Comparison of ENCODE assay signal across 6 fruit fly cellular contexts in genomic region chr3R:17077968-17078417, dm6.
TF ChIP-seq lines count a peak whose summit lies in the region.

No protein-coding gene starts in this region.

- no peak for TF ChIP-seq CTCF in whole organism, embryonic (GFP tag; optimal IDR thresholded peaks at IDR 0.05; lab: Kevin White, UChicago)

TF ChIP-seq in Kc167, 6 proteins besides CTCF, POLR2A, EP300 and RAD21:
- TF ChIP-seq insv (optimal IDR thresholded peaks at IDR 0.05; lab: Kevin White, UChicago) (peak; percentile 41), psq (optimal IDR thresholded peaks at IDR 0.05; lab: Kevin White, UChicago) (no peak), h (optimal IDR thresholded peaks at IDR 0.05; lab: Kevin White, UChicago) (peak; percentile 44)

TF ChIP-seq in whole organism, adult, 20 proteins besides CTCF, POLR2A, EP300 and RAD21:
- no peak for TF ChIP-seq bab1 (GFP tag; optimal IDR thresholded peaks at IDR 0.05; lab: Kevin White, UChicago)
- peak; percentile 75 to 96 for TF ChIP-seq cnc (optimal IDR thresholded peaks at IDR 0.05; lab: Kevin White, UChicago)
- TF ChIP-seq Hr96 (GFP tag; optimal IDR thresholded peaks at IDR 0.05; lab: Kevin White, UChicago) = no peak
- TF ChIP-seq cic (GFP tag; optimal IDR thresholded peaks at IDR 0.05; lab: Kevin White, UChicago) = peak; percentile 95
- peak; percentile 89 for TF ChIP-seq Mnt (GFP tag; optimal IDR thresholded peaks at IDR 0.05; lab: Kevin White, UChicago)
- TF ChIP-seq CG12768 (GFP tag; optimal IDR thresholded peaks at IDR 0.05; lab: Kevin White, UChicago) = peak; percentile 7
- no peak for TF ChIP-seq CG14711 (tag; optimal IDR thresholded peaks at IDR 0.05; lab: Kevin White, UChicago)
- no peak for TF ChIP-seq CG7101 (tag; optimal IDR thresholded peaks at IDR 0.05; lab: Kevin White, UChicago)
- no peak for TF ChIP-seq kay (GFP tag; lab: Kevin White, UChicago; ENCODE audit: borderline replicate concordance)
- no peak for TF ChIP-seq CG7045 (GFP tag; optimal IDR thresholded peaks at IDR 0.05; lab: Kevin White, UChicago)
- peak; percentile 28 for TF ChIP-seq Crg-1 (GFP tag; optimal IDR thresholded peaks at IDR 0.05; lab: Kevin White, UChicago)
TF ChIP-seq in whole organism, adult: peak in this region for 5.

TF ChIP-seq in whole organism, embryonic, 481 proteins besides CTCF, POLR2A, EP300 and RAD21 (continues in another document):
- TF ChIP-seq Kr (GFP tag; optimal IDR thresholded peaks at IDR 0.05; lab: Kevin White, UChicago) (no peak), emc (GFP tag; optimal IDR thresholded peaks at IDR 0.05; lab: Kevin White, UChicago) (no peak), CG17912 (GFP tag; optimal IDR thresholded peaks at IDR 0.05; lab: Kevin White, UChicago) (peak; percentile 34), kay (GFP tag; optimal IDR thresholded peaks at IDR 0.05; lab: Kevin White, UChicago) (no peak), yki (optimal IDR thresholded peaks at IDR 0.05; lab: Kevin White, UChicago) (no peak), sob (GFP tag; IDR thresholded peaks at IDR 0.05; lab: Robert Waterston, UW) (peak; percentile 58), Sox100B (GFP tag; optimal IDR thresholded peaks at IDR 0.05; lab: Kevin White, UChicago) (no peak), Atf6 (GFP tag; IDR thresholded peaks at IDR 0.05; lab: Robert Waterston, UW) (no peak), HLHmδ (GFP tag; optimal IDR thresholded peaks at IDR 0.05; lab: Kevin White, UChicago) (peak; percentile 51), insv (GFP tag; optimal IDR thresholded peaks at IDR 0.05; lab: Kevin White, UChicago) (no peak), CG11085 (GFP tag; IDR thresholded peaks at IDR 0.05; lab: Robert Waterston, UW) (no peak), sc (optimal IDR thresholded peaks at IDR 0.05; lab: Kevin White, UChicago) (no peak), sc (GFP tag; optimal IDR thresholded peaks at IDR 0.05; lab: Kevin White, UChicago) (no peak), CG32772 (GFP tag; IDR thresholded peaks at IDR 0.05; lab: Robert Waterston, UW) (no peak), Elba2 (GFP tag; optimal IDR thresholded peaks at IDR 0.05; lab: Kevin White, UChicago) (no peak), CG4854 (GFP tag; optimal IDR thresholded peaks at IDR 0.05; lab: Kevin White, UChicago) (no peak), Meics (GFP tag; optimal IDR thresholded peaks at IDR 0.05; lab: Kevin White, UChicago) (no peak), Bdp1 (GFP tag; optimal IDR thresholded peaks at IDR 0.05; lab: Kevin White, UChicago) (no peak), ap (GFP tag; IDR thresholded peaks at IDR 0.05; lab: Robert Waterston, UW) (no peak), fu2 (GFP tag; optimal IDR thresholded peaks at IDR 0.05; lab: Kevin White, UChicago) (no peak), sqz (GFP tag; optimal IDR thresholded peaks at IDR 0.05; lab: Kevin White, UChicago) (no peak)

TF ChIP-seq in whole organism, prepupa, 60 proteins besides CTCF, POLR2A, EP300 and RAD21:
- TF ChIP-seq Hr38 (GFP tag; optimal IDR thresholded peaks at IDR 0.05; lab: Kevin White, UChicago) (no peak), CG1621 (tag; optimal IDR thresholded peaks at IDR 0.05; lab: Kevin White, UChicago) (peak; percentile 74), CG10669 (GFP tag; optimal IDR thresholded peaks at IDR 0.05; lab: Kevin White, UChicago) (no peak), CG15336 (GFP tag; IDR thresholded peaks at IDR 0.05; lab: Robert Waterston, UW) (peak; percentile 11; the same call in 1 of the 2 replicates), vri (GFP tag; optimal IDR thresholded peaks at IDR 0.05; lab: Kevin White, UChicago) (peak; percentile 64), CG6163 (GFP tag; IDR thresholded peaks at IDR 0.05; lab: Robert Waterston, UW) (0 out of 3 replicates have a peak, but pooled peaks have one; percentile 22), Gug (GFP tag; IDR thresholded peaks at IDR 0.05; lab: Robert Waterston, UW) (0 out of 2 replicates have a peak, but pooled peaks have one; percentile 10), svp (GFP tag; lab: Kevin White, UChicago) (peak; percentile 88), CG8632 (GFP tag; optimal IDR thresholded peaks at IDR 0.05; lab: Kevin White, UChicago) (no peak), Hr4 (GFP tag; optimal IDR thresholded peaks at IDR 0.05; lab: Kevin White, UChicago) (no peak), topi (GFP tag; optimal IDR thresholded peaks at IDR 0.05; lab: Kevin White, UChicago) (peak; percentile 4), esn (GFP tag; optimal IDR thresholded peaks at IDR 0.05; lab: Kevin White, UChicago) (peak; percentile 3), achi (GFP tag; optimal IDR thresholded peaks at IDR 0.05; lab: Kevin White, UChicago) (no peak), CG10631 (GFP tag; optimal IDR thresholded peaks at IDR 0.05; lab: Kevin White, UChicago) (no peak), CG6808 (GFP tag; optimal IDR thresholded peaks at IDR 0.05; lab: Kevin White, UChicago) (peak; percentile 20), fkh (GFP tag; optimal IDR thresholded peaks at IDR 0.05; lab: Kevin White, UChicago) (peak; percentile 82), ss (GFP tag; optimal IDR thresholded peaks at IDR 0.05; lab: Kevin White, UChicago) (peak; percentile 47 to 71), Ets21C (GFP tag; optimal IDR thresholded peaks at IDR 0.05; lab: Kevin White, UChicago) (no peak), Sox14 (GFP tag; optimal IDR thresholded peaks at IDR 0.05; lab: Kevin White, UChicago) (peak; percentile 58), fd85E (GFP tag; optimal IDR thresholded peaks at IDR 0.05; lab: Kevin White, UChicago) (no peak)

TF ChIP-seq in whole organism, pupa, 21 proteins besides CTCF, POLR2A, EP300 and RAD21:
- TF ChIP-seq EcR (GFP tag; optimal IDR thresholded peaks at IDR 0.05; lab: Kevin White, UChicago) (peak; percentile 88), CG12605 (GFP tag; IDR thresholded peaks at IDR 0.05; lab: Robert Waterston, UW) (peak; percentile 52), CG4496 (GFP tag; IDR thresholded peaks at IDR 0.05; lab: Robert Waterston, UW) (peak; percentile 51; the same call in 1 of the 3 replicates), CG32121 (GFP tag; IDR thresholded peaks at IDR 0.05; lab: Robert Waterston, UW) (0 out of 2 replicates have a peak, but pooled peaks have one; percentile 15), Pif1A (GFP tag; optimal IDR thresholded peaks at IDR 0.05; lab: Kevin White, UChicago) (no peak), Ets98B (GFP tag; IDR thresholded peaks at IDR 0.05; lab: Robert Waterston, UW) (peak; percentile 23; the same call in 1 of the 2 replicates), rn (GFP tag; IDR thresholded peaks at IDR 0.05; lab: Robert Waterston, UW) (no peak), gl (tag; optimal IDR thresholded peaks at IDR 0.05; lab: Kevin White, UChicago) (no peak), CG17806 (tag; optimal IDR thresholded peaks at IDR 0.05; lab: Kevin White, UChicago) (no peak), fd96Ca (GFP tag; IDR thresholded peaks at IDR 0.05; lab: Robert Waterston, UW) (peak; percentile 33; the same call in 1 of the 3 replicates), Snoo (tag; optimal IDR thresholded peaks at IDR 0.05; lab: Kevin White, UChicago) (no peak), CG14655 (GFP tag; optimal IDR thresholded peaks at IDR 0.05; lab: Kevin White, UChicago) (no peak), CG8301 (tag; optimal IDR thresholded peaks at IDR 0.05; lab: Kevin White, UChicago) (no peak), CG10348 (GFP tag; IDR thresholded peaks at IDR 0.05; lab: Robert Waterston, UW) (no peak)
TF ChIP-seq in whole organism, pupa: peak in this region for 6.

TF ChIP-seq in whole organism, wandering third instar larva, 38 proteins besides CTCF, POLR2A, EP300 and RAD21:
- TF ChIP-seq h (GFP tag; optimal IDR thresholded peaks at IDR 0.05; lab: Kevin White, UChicago) (peak; percentile 44), Sp1 (GFP tag; optimal IDR thresholded peaks at IDR 0.05; lab: Kevin White, UChicago) (peak; percentile 14), Hnf4 (GFP tag; optimal IDR thresholded peaks at IDR 0.05; lab: Kevin White, UChicago) (peak; percentile 2), Hr83 (GFP tag; optimal IDR thresholded peaks at IDR 0.05; lab: Kevin White, UChicago; ENCODE audit: poor library complexity, severe bottlenecking) (peak; percentile 48), Rel (GFP tag; optimal IDR thresholded peaks at IDR 0.05; lab: Kevin White, UChicago) (no peak), Rel (tag; optimal IDR thresholded peaks at IDR 0.05; lab: Kevin White, UChicago) (peak; percentile 82), Vsx2 (GFP tag; optimal IDR thresholded peaks at IDR 0.05; lab: Kevin White, UChicago; ENCODE audit: partially characterized antibody) (no peak)
